Worm (Caenorhabditis elegans): ENCODE measurements around the gene Y57G11C.33.

ce11 chrIV:14617985-14618384 lies 38.9 kb upstream of the Y57G11C.33 start:
- TF ChIP-seq him-1 (tag; optimal IDR thresholded peaks at IDR 0.05) (no peak), W03F9.2 (tag; optimal IDR thresholded peaks at IDR 0.05) (no peak), dao-5 (tag; optimal IDR thresholded peaks at IDR 0.05) (no peak)
